Worm (Caenorhabditis elegans) whole organism, dauer: Measurements from ENCODE around the gene srlf-11.

Experiments used
- unc-62 ChIP-seq: sonication (generic microtip); optimal IDR thresholded peaks from 2 replicates; lab custom pipeline; 2017; ENCODE audit warnings: missing biosample characterization, missing genetic modification reagents, missing genetic modification characterization

The srlf-11 gene

ce11 chrIV:10885915-10886314, at the start of gene srlf-11:
Gene srlf-11 (minus strand): TSS chrIV:10886015.
- no peak for TF ChIP-seq unc-62 (GFP tag; lab: Kevin White, UChicago)

ce11 chrIV:10935336-10935735, 49.5 kb upstream of the srlf-11 start:
- TF ChIP-seq unc-62 (GFP tag; lab: Kevin White, UChicago) = no peak

- TF ChIP-seq unc-62 (GFP tag; lab: Kevin White, UChicago) = no peak
Observed at ce11 chrIV:10934786-10935185, 49.0 kb upstream of the srlf-11 start.

- TF ChIP-seq unc-62 (GFP tag; lab: Kevin White, UChicago) = no peak
Observed at ce11 chrIV:10933777-10934546, 48.1 kb upstream of the srlf-11 start.

- TF ChIP-seq unc-62 (GFP tag; lab: Kevin White, UChicago) = no peak
Observed at ce11 chrIV:10933062-10933552, 47.3 kb upstream of the srlf-11 start, which contains the start of the genes dnc-1 and lsm-7. Gene dnc-1 (minus strand): TSS chrIV:10933203. Gene lsm-7 (plus strand): TSS chrIV:10933502.

- TF ChIP-seq unc-62 (GFP tag; lab: Kevin White, UChicago) = no peak
Observed at ce11 chrIV:10919770-10920169, 34.0 kb upstream of the srlf-11 start, which contains the start of gene rbr-2. Gene rbr-2 (plus strand): TSS chrIV:10920070.

ce11 chrIV:10918877-10919560, 33.2 kb upstream of the srlf-11 start:
- no peak for TF ChIP-seq unc-62 (GFP tag; lab: Kevin White, UChicago)

- TF ChIP-seq unc-62 (GFP tag; lab: Kevin White, UChicago) = no peak
Observed at ce11 chrIV:10916134-10916533, 30.3 kb upstream of the srlf-11 start.

- no peak for TF ChIP-seq unc-62 (GFP tag; lab: Kevin White, UChicago)
Observed at ce11 chrIV:10915388-10915787, 29.6 kb upstream of the srlf-11 start, which contains the start of gene ZK593.3. Gene ZK593.3 (plus strand): TSS chrIV:10915688.

ce11 chrIV:10913081-10913480, 27.3 kb upstream of the srlf-11 start, which contains the start of gene ZK593.2:
Gene ZK593.2 (plus strand): TSS chrIV:10913381.
- TF ChIP-seq unc-62 (GFP tag; lab: Kevin White, UChicago) = no peak

- TF ChIP-seq unc-62 (GFP tag; lab: Kevin White, UChicago) = no peak
Observed at ce11 chrIV:10909708-10910107, 23.9 kb upstream of the srlf-11 start, which contains the start of gene pyk-2. Gene pyk-2 (plus strand): TSS chrIV:10909913.

- TF ChIP-seq unc-62 (GFP tag; lab: Kevin White, UChicago) = no peak
Observed at ce11 chrIV:10909206-10909605, 23.4 kb upstream of the srlf-11 start, which contains the start of gene ZK596.2. Gene ZK596.2 (minus strand): TSS chrIV:10909306.

ce11 chrIV:10904282-10904681, 18.5 kb upstream of the srlf-11 start, which contains the start of gene ZK596.3:
Gene ZK596.3 (minus strand): TSS chrIV:10904382.
- no peak for TF ChIP-seq unc-62 (GFP tag; lab: Kevin White, UChicago)

ce11 chrIV:10902476-10902875, 16.7 kb upstream of the srlf-11 start:
- TF ChIP-seq unc-62 (GFP tag; lab: Kevin White, UChicago) = no peak

- no peak for TF ChIP-seq unc-62 (GFP tag; lab: Kevin White, UChicago)
Observed at ce11 chrIV:10900083-10900482, 14.3 kb upstream of the srlf-11 start, which contains the start of gene srlf-30. Gene srlf-30 (plus strand): TSS chrIV:10900383.

- no peak for TF ChIP-seq unc-62 (GFP tag; lab: Kevin White, UChicago)
Observed at ce11 chrIV:10899091-10899490, 13.3 kb upstream of the srlf-11 start, which contains the start of the genes F13E9.9 and F13E9.19. Gene F13E9.9 (minus strand): TSS chrIV:10899191. Gene F13E9.19 (plus strand): TSS chrIV:10899406.
